Fruit fly (Drosophila melanogaster) whole organism, prepupa: ENCODE results near the gene Diedel.

ENCODE experiments used
- Blimp-1 ChIP-seq: fragments of 200-800 bp; sonication (Bioruptor generic); optimal IDR thresholded peaks from 3 replicates; lab custom pipeline; 2017; ENCODE audit warnings: missing biosample characterization, missing genetic modification characterization, mild to moderate bottlenecking, moderate library complexity, missing genetic modification reagents
- CG10669 ChIP-seq: fragments of 200-800 bp; sonication (Bioruptor generic); optimal IDR thresholded peaks from 3 replicates; lab custom pipeline; 2018; ENCODE audit warnings: missing biosample characterization, mild to moderate bottlenecking, missing genetic modification characterization, moderate library complexity
- CG11294 ChIP-seq: fragments of 200-800 bp; sonication (Bioruptor generic); IDR thresholded peaks from 2 replicates; pipeline ENCODE4 v1.3.6; 2022; ENCODE audit warnings: missing biosample characterization, missing genetic modification characterization
- CG11762 ChIP-seq: fragments of 200-800 bp; sonication (Bioruptor generic); optimal IDR thresholded peaks from 3 replicates; lab custom pipeline; 2016; ENCODE audit warnings: missing biosample characterization, missing genetic modification characterization; ENCODE audit not compliant: insufficient read depth
- CG11902 ChIP-seq: fragments of 200-800 bp; sonication (Bioruptor generic); optimal IDR thresholded peaks from 3 replicates; lab custom pipeline; 2016; ENCODE audit warnings: missing biosample characterization, missing genetic modification characterization
- CG15336 ChIP-seq: fragments of 200-800 bp; sonication (Bioruptor generic); IDR thresholded peaks from 2 replicates; pipeline ENCODE4 v1.3.6; 2022; ENCODE audit warnings: missing biosample characterization, missing genetic modification characterization
- CG1621 ChIP-seq: fragments of 200-800 bp; sonication (Bioruptor generic); optimal IDR thresholded peaks from 3 replicates; lab custom pipeline; 2018; ENCODE audit warnings: missing biosample characterization, mild to moderate bottlenecking, missing genetic modification characterization
- CG16779 ChIP-seq: fragments of 200-800 bp; sonication (Bioruptor generic); optimal IDR thresholded peaks from 3 replicates; lab custom pipeline; 2017; ENCODE audit warnings: missing biosample characterization, mild to moderate bottlenecking, missing genetic modification characterization
- CG31627 ChIP-seq: fragments of 200-800 bp; sonication (Bioruptor generic); optimal IDR thresholded peaks from 3 replicates; lab custom pipeline; 2016; ENCODE audit warnings: missing biosample characterization, missing genetic modification characterization
- CG32006 ChIP-seq: fragments of 200-800 bp; sonication (Bioruptor generic); optimal IDR thresholded peaks from 3 replicates; lab custom pipeline; 2017; ENCODE audit warnings: missing biosample characterization, mild to moderate bottlenecking, missing genetic modification characterization
- CG34406 ChIP-seq: fragments of 200-800 bp; sonication (Bioruptor generic); optimal IDR thresholded peaks from 3 replicates; lab custom pipeline; 2016; ENCODE audit warnings: missing biosample characterization, missing genetic modification characterization
- CG4318 ChIP-seq: fragments of 200-800 bp; sonication (Bioruptor generic); optimal IDR thresholded peaks from 3 replicates; lab custom pipeline; 2017; ENCODE audit warnings: missing biosample characterization, mild to moderate bottlenecking, missing genetic modification characterization
- CG6163 ChIP-seq: fragments of 200-800 bp; sonication (Bioruptor generic); IDR thresholded peaks from 3 replicates; pipeline ENCODE4 v1.3.6; 2022; ENCODE audit warnings: missing biosample characterization, missing genetic modification characterization
- CG6808 ChIP-seq: fragments of 200-800 bp; sonication (Bioruptor generic); optimal IDR thresholded peaks from 3 replicates; lab custom pipeline; 2017; ENCODE audit warnings: missing biosample characterization, missing genetic modification characterization, mild to moderate bottlenecking, moderate library complexity, missing genetic modification reagents
- CG6854 ChIP-seq: fragments of 200-800 bp; sonication (Bioruptor generic); optimal IDR thresholded peaks from 2 replicates; lab custom pipeline; 2017; ENCODE audit warnings: missing biosample characterization, mild to moderate bottlenecking, missing genetic modification characterization
- CG7368 ChIP-seq: fragments of 200-800 bp; sonication (Bioruptor generic); optimal IDR thresholded peaks from 3 replicates; lab custom pipeline; 2016; ENCODE audit warnings: missing biosample characterization, missing genetic modification characterization
- CG8119 ChIP-seq: fragments of 200-800 bp; sonication (Bioruptor generic); IDR thresholded peaks from 3 replicates; pipeline ENCODE4 v1.3.6; 2022; ENCODE audit warnings: missing biosample characterization, missing genetic modification characterization
- CG8319 ChIP-seq: fragments of 200-800 bp; sonication (Bioruptor generic); optimal IDR thresholded peaks from 3 replicates; lab custom pipeline; 2016; ENCODE audit warnings: missing biosample characterization, missing genetic modification characterization
- CG8632 ChIP-seq: fragments of 200-800 bp; sonication (Bioruptor generic); optimal IDR thresholded peaks from 3 replicates; lab custom pipeline; 2016; ENCODE audit warnings: missing biosample characterization, missing genetic modification characterization
- CG9139 ChIP-seq: fragments of 200-800 bp; sonication (Bioruptor generic); optimal IDR thresholded peaks from 3 replicates; lab custom pipeline; 2017; ENCODE audit warnings: missing biosample characterization, mild to moderate bottlenecking, missing genetic modification characterization
- Eip75B ChIP-seq: fragments of 200-800 bp; sonication (Bioruptor generic); optimal IDR thresholded peaks from 3 replicates; lab custom pipeline; 2016; ENCODE audit warnings: missing biosample characterization, missing genetic modification characterization
- Eip78C ChIP-seq: fragments of 200-800 bp; sonication (Bioruptor generic); peaks from one replicate; lab custom pipeline; 2016; ENCODE audit warnings: missing biosample characterization, missing genetic modification characterization
- Eip93F ChIP-seq: fragments of 200-800 bp; sonication (Bioruptor generic); optimal IDR thresholded peaks from 2 replicates; lab custom pipeline; 2016; ENCODE audit warnings: missing biosample characterization, mild to moderate bottlenecking, missing genetic modification characterization
- Ets21C ChIP-seq: fragments of 200-800 bp; sonication (Bioruptor generic); optimal IDR thresholded peaks from 3 replicates; lab custom pipeline; 2016; ENCODE audit warnings: missing biosample characterization, missing genetic modification characterization
- Ets96B ChIP-seq: fragments of 200-800 bp; optimal IDR thresholded peaks from 2 replicates; lab custom pipeline; 2019; ENCODE audit warnings: missing biosample characterization, mild to moderate bottlenecking, missing genetic modification characterization, moderate library complexity
- Gug ChIP-seq: fragments of 200-800 bp; sonication (Bioruptor generic); IDR thresholded peaks from 2 replicates; pipeline ENCODE4 v1.3.6; 2022; ENCODE audit warnings: missing biosample characterization, missing genetic modification characterization
- Hr38 ChIP-seq: sonication (Bioruptor generic); optimal IDR thresholded peaks from 2 replicates; lab custom pipeline; 2016; ENCODE audit warnings: missing biosample characterization, missing genetic modification characterization
- Hr39 ChIP-seq: fragments of 200-800 bp; sonication (Bioruptor generic); optimal IDR thresholded peaks from 2 replicates; lab custom pipeline; 2016; ENCODE audit warnings: missing biosample characterization, missing genetic modification characterization
- Hr4 ChIP-seq: fragments of 200-800 bp; sonication (Bioruptor generic); optimal IDR thresholded peaks from 3 replicates; lab custom pipeline; 2016; ENCODE audit warnings: missing biosample characterization, missing genetic modification characterization
- Lpt ChIP-seq: fragments of 200-800 bp; sonication (Bioruptor generic); optimal IDR thresholded peaks from 3 replicates; lab custom pipeline; 2016; ENCODE audit warnings: missing biosample characterization, missing genetic modification characterization
- OdsH ChIP-seq: fragments of 200-800 bp; sonication (Bioruptor generic); optimal IDR thresholded peaks from 3 replicates; lab custom pipeline; 2016; ENCODE audit warnings: missing biosample characterization, missing genetic modification characterization
- Smox ChIP-seq: fragments of 200-800 bp; sonication (Bioruptor generic); optimal IDR thresholded peaks from 3 replicates; lab custom pipeline; 2016; ENCODE audit warnings: missing biosample characterization, missing genetic modification characterization
- Sox102F ChIP-seq: fragments of 200-800 bp; sonication (Bioruptor generic); optimal IDR thresholded peaks from 2 replicates; lab custom pipeline; 2016; ENCODE audit warnings: missing biosample characterization, mild to moderate bottlenecking, missing genetic modification characterization
- Sox14 ChIP-seq: fragments of 200-800 bp; sonication (Bioruptor generic); optimal IDR thresholded peaks from 3 replicates; lab custom pipeline; 2016; ENCODE audit warnings: missing biosample characterization, missing genetic modification characterization
- Sox15 ChIP-seq: fragments of 200-800 bp; sonication (Bioruptor generic); optimal IDR thresholded peaks from 3 replicates; lab custom pipeline; 2016; ENCODE audit warnings: missing biosample characterization, missing genetic modification characterization
- achi ChIP-seq: fragments of 200-800 bp; sonication (Bioruptor generic); optimal IDR thresholded peaks from 3 replicates; lab custom pipeline; 2016; ENCODE audit warnings: missing biosample characterization, missing genetic modification characterization
- acj6 ChIP-seq: fragments of 200-800 bp; sonication (Bioruptor generic); optimal IDR thresholded peaks from 3 replicates; lab custom pipeline; 2016; ENCODE audit warnings: missing biosample characterization, missing genetic modification characterization
- dac ChIP-seq: fragments of 200-800 bp; sonication (Bioruptor generic); optimal IDR thresholded peaks from 2 replicates; lab custom pipeline; 2017; ENCODE audit warnings: missing biosample characterization, mild to moderate bottlenecking, missing genetic modification characterization
- dsx ChIP-seq: fragments of 200-800 bp; optimal IDR thresholded peaks from 3 replicates; lab custom pipeline; 2019; ENCODE audit warnings: missing biosample characterization, mild to moderate bottlenecking, missing genetic modification characterization, moderate library complexity; ENCODE audit not compliant: poor library complexity, severe bottlenecking
- esn ChIP-seq: fragments of 200-800 bp; sonication (Bioruptor generic); optimal IDR thresholded peaks from 2 replicates; lab custom pipeline; 2016; ENCODE audit warnings: missing biosample characterization, mild to moderate bottlenecking, missing genetic modification characterization, moderate library complexity
- fd59A ChIP-seq: fragments of 200-800 bp; sonication (Bioruptor generic); optimal IDR thresholded peaks from 2 replicates; lab custom pipeline; 2017; ENCODE audit warnings: missing biosample characterization, mild to moderate bottlenecking, missing genetic modification characterization, missing genetic modification reagents
- fd85E ChIP-seq: fragments of 200-800 bp; sonication (Bioruptor generic); optimal IDR thresholded peaks from 3 replicates; lab custom pipeline; 2016; ENCODE audit warnings: missing biosample characterization, missing genetic modification characterization
- fkh ChIP-seq: fragments of 200-800 bp; sonication (Bioruptor generic); optimal IDR thresholded peaks from 3 replicates; lab custom pipeline; 2017; ENCODE audit warnings: missing biosample characterization, mild to moderate bottlenecking, missing genetic modification characterization, moderate library complexity
- lz ChIP-seq: fragments of 200-800 bp; sonication (Bioruptor generic); optimal IDR thresholded peaks from 3 replicates; lab custom pipeline; 2016; ENCODE audit warnings: missing biosample characterization, missing genetic modification characterization
- net ChIP-seq: fragments of 200-800 bp; sonication (Bioruptor generic); optimal IDR thresholded peaks from 3 replicates; lab custom pipeline; 2016; ENCODE audit warnings: missing biosample characterization, missing genetic modification characterization
- pdm3 ChIP-seq: fragments of 200-800 bp; sonication (Bioruptor generic); optimal IDR thresholded peaks from 3 replicates; lab custom pipeline; 2016; ENCODE audit warnings: missing biosample characterization, missing genetic modification characterization
- salr ChIP-seq, 2 experiments: fragments of 200-800 bp; sonication (Bioruptor generic); optimal IDR thresholded peaks; 3 replicates each; lab custom pipeline; 2016 to 2018; ENCODE audit warnings: missing biosample characterization in 2 of 2, missing genetic modification characterization in 2 of 2, mild to moderate bottlenecking in 1 of 2
- spab ChIP-seq: fragments of 200-800 bp; sonication (Bioruptor generic); optimal IDR thresholded peaks from 2 replicates; lab custom pipeline; 2017; ENCODE audit warnings: missing biosample characterization, mild to moderate bottlenecking, missing genetic modification characterization, missing genetic modification reagents
- ss ChIP-seq, 2 experiments: fragments of 200-800 bp; sonication (Bioruptor generic); optimal IDR thresholded peaks; 2 replicates in 1 of 2; 3 replicates in 1 of 2; lab custom pipeline; 2017 to 2018; ENCODE audit warnings: mild to moderate bottlenecking in 2 of 2, missing biosample characterization in 2 of 2, missing genetic modification characterization in 2 of 2, moderate library complexity in 1 of 2
- svp ChIP-seq: fragments of 200-800 bp; sonication (Bioruptor generic); peaks from one replicate; lab custom pipeline; 2016; ENCODE audit warnings: missing biosample characterization, missing genetic modification characterization
- topi ChIP-seq: fragments of 200-800 bp; sonication (Bioruptor generic); optimal IDR thresholded peaks from 3 replicates; lab custom pipeline; 2016; ENCODE audit warnings: missing biosample characterization, missing genetic modification characterization
- vri ChIP-seq: fragments of 200-800 bp; sonication (Bioruptor generic); optimal IDR thresholded peaks from 3 replicates; lab custom pipeline; 2016; ENCODE audit warnings: missing biosample characterization, mild to moderate bottlenecking, missing genetic modification characterization

The Diedel gene

dm6 chr3R:29461069-29461468, 32.6 kb upstream of the Diedel start:
- TF ChIP-seq CG8119 (no peak), net (peak; percentile 20), salr (GFP tag; optimal IDR thresholded peaks at IDR 0.05; lab: Kevin White, UChicago) (no peak), dsx (GFP tag; lab: Kevin White, UChicago) (peak; percentile 5), lz (GFP tag; lab: Kevin White, UChicago) (peak; percentile 48), Blimp-1 (GFP tag; lab: Kevin White, UChicago) (no peak), CG32006 (GFP tag; lab: Kevin White, UChicago) (peak; percentile 28), Sox15 (GFP tag; lab: Kevin White, UChicago) (peak; percentile 10), CG31627 (peak; percentile 55), CG8632 (GFP tag; lab: Kevin White, UChicago) (peak; percentile 8), Gug (no peak), Eip93F (no peak), acj6 (GFP tag; lab: Kevin White, UChicago) (no peak), Ets96B (no peak), Smox (peak; percentile 41), Lpt (GFP tag; lab: Kevin White, UChicago) (no peak), CG9139 (GFP tag; lab: Kevin White, UChicago) (no peak), CG10669 (GFP tag; lab: Kevin White, UChicago) (peak; percentile 23), CG1621 (tag; lab: Kevin White, UChicago) (peak; percentile 27), pdm3 (peak; percentile 55), ss (GFP tag; optimal IDR thresholded peaks at IDR 0.05; lab: Kevin White, UChicago) (no peak), CG6854 (GFP tag; lab: Kevin White, UChicago) (no peak), CG16779 (tag; lab: Kevin White, UChicago) (no peak), CG4318 (no peak), CG11762 (GFP tag; lab: Kevin White, UChicago) (no peak), vri (GFP tag; lab: Kevin White, UChicago) (no peak), Sox102F (GFP tag; lab: Kevin White, UChicago) (peak; percentile 30), svp (peak; percentile 90), Hr38 (GFP tag; lab: Kevin White, UChicago) (no peak), Ets21C (peak; percentile 7), Eip78C (peak; percentile 65), fkh (GFP tag; lab: Kevin White, UChicago) (no peak), topi (GFP tag; lab: Kevin White, UChicago) (peak; percentile 42), CG7368 (peak; percentile 15), CG8319 (GFP tag; lab: Kevin White, UChicago) (peak; percentile 12), OdsH (GFP tag; lab: Kevin White, UChicago) (peak; percentile 22), fd85E (GFP tag; lab: Kevin White, UChicago) (no peak), Eip75B (GFP tag; lab: Kevin White, UChicago) (peak; percentile 55), dac (GFP tag; lab: Kevin White, UChicago) (no peak), CG6163 (GFP tag; lab: Robert Waterston, UW) (peak; percentile 64; the same call in 2 of the 3 replicates), CG15336 (GFP tag; lab: Robert Waterston, UW) (0 out of 2 replicates have a peak, but pooled peaks have one; percentile 12), CG11294 (GFP tag; lab: Robert Waterston, UW) (no peak), Sox14 (peak; percentile 27), CG6808 (GFP tag; lab: Kevin White, UChicago) (no peak), achi (peak; percentile 21), spab (GFP tag; lab: Kevin White, UChicago) (no peak), esn (GFP tag; lab: Kevin White, UChicago) (peak; percentile 44), CG34406 (GFP tag; lab: Kevin White, UChicago) (no peak), Hr4 (GFP tag; lab: Kevin White, UChicago) (no peak), Hr39 (peak; percentile 54), fd59A (no peak), CG11902 (GFP tag; lab: Kevin White, UChicago) (no peak)
